Worm (Caenorhabditis elegans) whole organism, early embryonic: Measurements from ENCODE around the gene ZK945.8.

Experiments used
- ama-1 ChIP-seq: fragments of 150-350 bp; optimal IDR thresholded peaks from 2 replicates; lab custom pipeline; 2014
- ets-7 ChIP-seq: sonication (generic microtip); optimal IDR thresholded peaks from 2 replicates; lab custom pipeline; 2016; ENCODE audit warnings: missing genotype, missing genetic modification characterization, missing compliant biosample characterization
- hmbx-1 ChIP-seq: sonication (generic microtip); optimal IDR thresholded peaks from 2 replicates; lab custom pipeline; 2016; ENCODE audit warnings: mild to moderate bottlenecking, missing genetic modification characterization, missing compliant biosample characterization
- pes-1 ChIP-seq: fragments of 200-800 bp; sonication (Bioruptor generic); IDR thresholded peaks from 2 replicates; pipeline ENCODE4 v1.3.6; 2022; ENCODE audit warnings: missing genetic modification reagents, missing genetic modification characterization, missing compliant biosample characterization
- tbx-11 ChIP-seq: fragments of 200-800 bp; sonication (Bioruptor generic); IDR thresholded peaks from 2 replicates; pipeline ENCODE4 v1.3.6; 2022; ENCODE audit warnings: missing genetic modification characterization, missing compliant biosample characterization

- no peak for TF ChIP-seq tbx-11 (GFP tag; lab: Robert Waterston, UW)
- TF ChIP-seq ama-1 (lab: Kevin White, UChicago) = no peak
- TF ChIP-seq pes-1 (GFP tag; lab: Robert Waterston, UW) = no peak
- TF ChIP-seq hmbx-1 (tag; lab: Kevin White, UChicago) = no peak
- TF ChIP-seq ets-7 (tag; lab: Kevin White, UChicago) = no peak
Measured at ce11 chrII:10093120-10093519, 15.3 kb upstream of the ZK945.8 start.
